Fruit fly (Drosophila melanogaster) whole organism, embryonic: ENCODE results near the gene RpS28a.
A peak's percentile ranks its signal among the peaks of the same experiment; 100 is the strongest.

Experiments
- ATbp ChIP-seq: fragments of 200-800 bp; sonication (Bioruptor generic); optimal IDR thresholded peaks from 2 replicates; lab custom pipeline; 2017; ENCODE audit warnings: missing biosample characterization, mild to moderate bottlenecking, missing genetic modification characterization, missing genetic modification reagents
- Awh ChIP-seq: fragments of 200-800 bp; sonication (Bioruptor generic); IDR thresholded peaks from 2 replicates; pipeline ENCODE4, ENCODE4 v1.3.6; 2022; ENCODE audit warnings: missing biosample characterization, missing genetic modification characterization
- Bgb ChIP-seq: fragments of 200-800 bp; sonication (Bioruptor generic); IDR thresholded peaks from 2 replicates; pipeline ENCODE4 v1.3.6; 2022; ENCODE audit warnings: missing biosample characterization, missing genetic modification characterization; ENCODE audit not compliant: partially characterized antibody
- BtbVII ChIP-seq: fragments of 200-800 bp; sonication (Bioruptor generic); optimal IDR thresholded peaks from 3 replicates; lab custom pipeline; 2017; ENCODE audit warnings: missing biosample characterization, mild to moderate bottlenecking, missing genetic modification characterization
- CG10366 ChIP-seq: fragments of 200-800 bp; sonication (Bioruptor generic); IDR thresholded peaks from 2 replicates; pipeline ENCODE4 v1.3.6; 2022; ENCODE audit warnings: missing biosample characterization, missing genetic modification characterization
- CG11723 ChIP-seq: fragments of 200-800 bp; sonication (Bioruptor generic); optimal IDR thresholded peaks from 2 replicates; lab custom pipeline; 2017; ENCODE audit warnings: missing biosample characterization, mild to moderate bottlenecking, missing genetic modification characterization
- CG12071 ChIP-seq: fragments of 200-800 bp; sonication (Bioruptor generic); optimal IDR thresholded peaks from 3 replicates; lab custom pipeline; 2018; ENCODE audit warnings: missing biosample characterization, mild to moderate bottlenecking, missing genetic modification characterization
- CG13775 ChIP-seq: fragments of 200-800 bp; sonication (Bioruptor generic); optimal IDR thresholded peaks from 3 replicates; lab custom pipeline; 2017; ENCODE audit warnings: missing biosample characterization, mild to moderate bottlenecking, missing genetic modification characterization
- CG14014 ChIP-seq: fragments of 200-800 bp; sonication (Bioruptor generic); IDR thresholded peaks from 2 replicates; pipeline ENCODE4 v1.3.6; 2022; ENCODE audit warnings: missing biosample characterization, missing genetic modification characterization
- CG15011 ChIP-seq: fragments of 200-800 bp; sonication (Bioruptor generic); optimal IDR thresholded peaks from 3 replicates; lab custom pipeline; 2018; ENCODE audit warnings: missing biosample characterization, mild to moderate bottlenecking, missing genetic modification characterization
- CG15479 ChIP-seq: fragments of 200-800 bp; sonication (Bioruptor generic); optimal IDR thresholded peaks from 3 replicates; lab custom pipeline; 2019; ENCODE audit warnings: missing biosample characterization, mild to moderate bottlenecking, missing genetic modification characterization, moderate library complexity
- CG1647 ChIP-seq: fragments of 200-800 bp; sonication (Bioruptor generic); optimal IDR thresholded peaks from 3 replicates; lab custom pipeline; 2016; ENCODE audit warnings: missing biosample characterization, missing genetic modification characterization
- CG1832 ChIP-seq: fragments of 200-800 bp; sonication (Bioruptor generic); optimal IDR thresholded peaks from 2 replicates; lab custom pipeline; 2017; ENCODE audit warnings: missing biosample characterization, mild to moderate bottlenecking, missing genetic modification characterization, inconsistent platforms
- CG3726 ChIP-seq: fragments of 200-800 bp; sonication (Bioruptor generic); IDR thresholded peaks from 3 replicates; pipeline ENCODE4, ENCODE4 v1.3.6; 2022; ENCODE audit warnings: missing biosample characterization, missing genetic modification characterization
- CG4854 ChIP-seq: fragments of 200-800 bp; sonication (Bioruptor generic); optimal IDR thresholded peaks from 2 replicates; lab custom pipeline; 2016; ENCODE audit warnings: missing biosample characterization, missing genetic modification characterization, inconsistent platforms
- CG5180 ChIP-seq: fragments of 200-800 bp; sonication (Bioruptor generic); optimal IDR thresholded peaks from 3 replicates; lab custom pipeline; 2017; ENCODE audit warnings: missing biosample characterization, missing genetic modification characterization, mild to moderate bottlenecking, moderate library complexity, missing genetic modification reagents
- CG6765 ChIP-seq: fragments of 200-800 bp; sonication (Bioruptor generic); optimal IDR thresholded peaks from 3 replicates; lab custom pipeline; 2017; ENCODE audit warnings: missing biosample characterization, mild to moderate bottlenecking, missing genetic modification characterization
- CG6813 ChIP-seq: fragments of 200-800 bp; sonication (Bioruptor generic); optimal IDR thresholded peaks from 2 replicates; lab custom pipeline; 2017; ENCODE audit warnings: missing biosample characterization, missing genetic modification characterization, mild to moderate bottlenecking, moderate library complexity, missing genetic modification reagents
- CG6854 ChIP-seq: fragments of 200-800 bp; sonication (Bioruptor generic); optimal IDR thresholded peaks from 3 replicates; lab custom pipeline; 2017; ENCODE audit warnings: missing biosample characterization, mild to moderate bottlenecking, missing genetic modification characterization
- CG7928 ChIP-seq: fragments of 200-800 bp; sonication (Bioruptor generic); optimal IDR thresholded peaks from 2 replicates; lab custom pipeline; 2017; ENCODE audit warnings: missing biosample characterization, mild to moderate bottlenecking, missing genetic modification characterization
- CG8281 ChIP-seq: fragments of 200-800 bp; sonication (Bioruptor generic); optimal IDR thresholded peaks from 2 replicates; lab custom pipeline; 2018; ENCODE audit warnings: missing biosample characterization, mild to moderate bottlenecking, missing genetic modification characterization, moderate library complexity
- CG8944 ChIP-seq: fragments of 200-800 bp; sonication (Bioruptor generic); optimal IDR thresholded peaks from 3 replicates; lab custom pipeline; 2016; ENCODE audit warnings: missing biosample characterization, missing genetic modification characterization
- Dip3 ChIP-seq: fragments of 200-800 bp; sonication (Bioruptor generic); optimal IDR thresholded peaks from 3 replicates; lab custom pipeline; 2016; ENCODE audit warnings: missing biosample characterization, missing genetic modification characterization
- Elba2 ChIP-seq: fragments of 200-800 bp; sonication (Bioruptor generic); optimal IDR thresholded peaks from 3 replicates; lab custom pipeline; 2016; ENCODE audit warnings: missing biosample characterization, missing genetic modification characterization
- HLHmδ ChIP-seq: fragments of 200-800 bp; sonication (Bioruptor generic); optimal IDR thresholded peaks from 2 replicates; lab custom pipeline; 2018; ENCODE audit warnings: missing biosample characterization, mild to moderate bottlenecking, missing genetic modification characterization, moderate library complexity
- Hsf ChIP-seq: fragments of 200-800 bp; sonication (Bioruptor generic); optimal IDR thresholded peaks from 3 replicates; lab custom pipeline; 2016; ENCODE audit warnings: missing biosample characterization, missing genetic modification characterization
- MESR4 ChIP-seq: fragments of 200-800 bp; sonication (Bioruptor generic); optimal IDR thresholded peaks from 2 replicates; lab custom pipeline; 2018; ENCODE audit warnings: missing biosample characterization, mild to moderate bottlenecking, missing genetic modification characterization, moderate library complexity
- NC2α ChIP-seq: fragments of 200-800 bp; sonication (Bioruptor generic); optimal IDR thresholded peaks from 2 replicates; lab custom pipeline; 2016; ENCODE audit warnings: missing biosample characterization, missing genetic modification characterization
- NFAT ChIP-seq: fragments of 200-800 bp; sonication (Bioruptor generic); IDR thresholded peaks from 2 replicates; pipeline ENCODE4 v1.3.6; 2022; ENCODE audit warnings: missing biosample characterization, missing genetic modification characterization
- Side ChIP-seq: fragments of 200-800 bp; sonication (Bioruptor generic); optimal IDR thresholded peaks from 2 replicates; lab custom pipeline; 2016; ENCODE audit warnings: missing biosample characterization, missing genetic modification characterization
- Taf1 ChIP-seq: fragments of 200-800 bp; sonication (Bioruptor generic); IDR thresholded peaks from 2 replicates; pipeline ENCODE4 v1.3.6; 2022; ENCODE audit warnings: missing biosample characterization, missing genetic modification characterization
- Vsx1 ChIP-seq: fragments of 200-800 bp; sonication (Bioruptor generic); optimal IDR thresholded peaks from 2 replicates; lab custom pipeline; 2017; ENCODE audit warnings: missing biosample characterization, mild to moderate bottlenecking, missing genetic modification characterization, missing genetic modification reagents
- Xbp1 ChIP-seq: fragments of 200-800 bp; sonication (Bioruptor generic); optimal IDR thresholded peaks from 3 replicates; lab custom pipeline; 2016; ENCODE audit warnings: missing biosample characterization, mild to moderate bottlenecking, missing genetic modification characterization
- amos ChIP-seq: fragments of 200-800 bp; sonication (Bioruptor generic); IDR thresholded peaks from 2 replicates; pipeline ENCODE4 v1.3.6; 2022; ENCODE audit warnings: missing biosample characterization, missing genetic modification characterization; ENCODE audit not compliant: partially characterized antibody
- az2 ChIP-seq: fragments of 200-800 bp; sonication (Bioruptor generic); optimal IDR thresholded peaks from 3 replicates; lab custom pipeline; 2016; ENCODE audit warnings: missing biosample characterization, missing genetic modification characterization
- bigmax ChIP-seq: fragments of 200-800 bp; sonication (Bioruptor generic); optimal IDR thresholded peaks from 2 replicates; lab custom pipeline; 2018; ENCODE audit warnings: missing biosample characterization, mild to moderate bottlenecking, missing genetic modification characterization
- crc ChIP-seq: fragments of 200-800 bp; sonication (Bioruptor generic); optimal IDR thresholded peaks from 2 replicates; lab custom pipeline; 2016; ENCODE audit warnings: missing biosample characterization, missing genetic modification characterization
- ems ChIP-seq: fragments of 200-800 bp; sonication (Bioruptor generic); optimal IDR thresholded peaks from 3 replicates; lab custom pipeline; 2016; ENCODE audit warnings: missing biosample characterization, missing genetic modification characterization
- gro ChIP-seq: fragments of 200-800 bp; sonication (Bioruptor generic); optimal IDR thresholded peaks from 2 replicates; lab custom pipeline; 2016; ENCODE audit warnings: missing biosample characterization, missing genetic modification characterization
- hth ChIP-seq: fragments of >200 bp; optimal IDR thresholded peaks from 2 replicates; lab custom pipeline; 2017; ENCODE audit warnings: inconsistent platforms
- ind ChIP-seq: fragments of 200-800 bp; sonication (Bioruptor generic); optimal IDR thresholded peaks from 3 replicates; lab custom pipeline; 2016; ENCODE audit warnings: missing biosample characterization, missing genetic modification characterization
- lilli ChIP-seq: fragments of 200-800 bp; sonication (Bioruptor generic); optimal IDR thresholded peaks from 3 replicates; lab custom pipeline; 2016; ENCODE audit warnings: missing biosample characterization, missing genetic modification characterization
- lola ChIP-seq, 3 experiments: fragments of >200 bp in 2 of 3; fragments of 200-800 bp in 1 of 3; sonication (Bioruptor generic) in 1 of 3; optimal IDR thresholded peaks; 2 replicates each; lab custom pipeline; 2017 to 2019; ENCODE audit warnings: missing biosample characterization in 3 of 3, missing genetic modification characterization in 3 of 3, mild to moderate bottlenecking in 1 of 3, moderate library complexity in 1 of 3
- mirr ChIP-seq: fragments of 200-800 bp; sonication (Bioruptor generic); optimal IDR thresholded peaks from 3 replicates; lab custom pipeline; 2018; ENCODE audit warnings: missing biosample characterization, mild to moderate bottlenecking, missing genetic modification characterization
- peb ChIP-seq: fragments of 200-800 bp; sonication (Bioruptor generic); IDR thresholded peaks from 2 replicates; pipeline ENCODE4 v1.3.6; 2022; ENCODE audit warnings: missing biosample characterization, missing genetic modification characterization
- seq ChIP-seq: fragments of 200-800 bp; sonication (Bioruptor generic); IDR thresholded peaks from 2 replicates; pipeline ENCODE4 v1.3.6; 2022; ENCODE audit warnings: missing biosample characterization, missing genetic modification characterization
- tna ChIP-seq: fragments of 200-800 bp; sonication (Bioruptor generic); IDR thresholded peaks from 2 replicates; pipeline ENCODE4 v1.3.6; 2022; ENCODE audit warnings: missing biosample characterization, missing genetic modification characterization; ENCODE audit not compliant: partially characterized antibody
- twi ChIP-seq: fragments of 200-800 bp; optimal IDR thresholded peaks from 2 replicates; lab custom pipeline; 2019; ENCODE audit warnings: missing biosample characterization, mild to moderate bottlenecking, missing genetic modification characterization, moderate library complexity
- wdn ChIP-seq: fragments of 200-800 bp; sonication (Bioruptor generic); IDR thresholded peaks from 2 replicates; pipeline ENCODE4 v1.3.6; 2022; ENCODE audit warnings: missing biosample characterization, missing genetic modification characterization
- zfh2 ChIP-seq: fragments of 200-800 bp; sonication (Bioruptor generic); optimal IDR thresholded peaks from 2 replicates; lab custom pipeline; 2016; ENCODE audit warnings: missing biosample characterization, missing genetic modification characterization

RpS28a gene

DNA sequence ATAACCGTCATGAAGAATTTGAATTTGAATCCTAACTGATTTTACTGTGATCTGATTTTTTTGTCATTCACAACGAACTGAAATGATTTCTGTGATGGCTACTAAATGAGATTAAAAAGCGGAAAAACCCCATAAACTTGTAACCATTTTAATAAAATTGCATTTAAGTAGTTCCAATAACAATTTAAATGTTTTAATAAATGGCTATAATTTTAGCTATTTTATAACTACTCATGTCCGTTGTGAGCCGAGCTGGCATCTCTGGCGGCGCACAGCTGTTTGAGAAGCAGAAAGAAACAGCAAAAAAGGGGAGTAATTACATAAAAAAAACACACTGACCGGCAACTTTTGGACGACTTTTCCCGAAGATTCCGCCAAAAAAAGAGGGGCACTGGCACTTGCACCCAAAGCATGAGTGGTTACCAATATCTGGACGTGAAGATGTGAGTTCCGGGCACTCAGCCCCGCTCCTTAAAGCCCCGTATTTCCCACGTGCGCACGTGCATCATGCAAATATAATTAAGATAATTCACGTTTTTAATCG is 34.2 kb upstream of the RpS28a start, which contains the start of the genes CG7950 and Rpp14a (continued):
- TF ChIP-seq CG15479 (GFP tag; lab: Kevin White, UChicago) (no peak), mirr (peak; percentile 19), az2 (peak; percentile 85), Side (GFP tag; lab: Kevin White, UChicago) (peak; percentile 35), CG3726 (GFP tag; lab: Robert Waterston, UW) (0 out of 3 replicates have a peak, but pooled peaks have one; percentile 12), CG8944 (GFP tag; lab: Kevin White, UChicago) (peak; percentile 62), amos (GFP tag; lab: Robert Waterston, UW) (no peak), CG14014 (GFP tag; lab: Robert Waterston, UW) (peak; percentile 80), Dip3 (GFP tag; lab: Kevin White, UChicago) (peak; percentile 84), CG6813 (GFP tag; lab: Kevin White, UChicago) (peak; percentile 21), bigmax (GFP tag; lab: Kevin White, UChicago) (no peak), NC2α (no peak), gro (GFP tag; lab: Kevin White, UChicago) (peak; percentile 82), Elba2 (peak; percentile 8), ems (GFP tag; lab: Kevin White, UChicago) (peak; percentile 85), lola (GFP tag; optimal IDR thresholded peaks at IDR 0.05; lab: Kevin White, UChicago) (peak in 1 of 3 experiments; percentile 67), Hsf (peak; percentile 83), CG13775 (GFP tag; lab: Kevin White, UChicago) (peak; percentile 75), peb (GFP tag; lab: Robert Waterston, UW) (no peak), wdn (GFP tag; lab: Robert Waterston, UW) (peak; percentile 66), CG1647 (GFP tag; lab: Kevin White, UChicago) (no peak), CG11723 (peak; percentile 46), Taf1 (peak; percentile 73), Xbp1 (GFP tag; lab: Kevin White, UChicago) (peak; percentile 88), CG10366 (GFP tag; lab: Robert Waterston, UW) (peak; percentile 84), MESR4 (GFP tag; lab: Kevin White, UChicago) (peak; percentile 63), zfh2 (GFP tag; lab: Kevin White, UChicago) (peak; percentile 89), Vsx1 (GFP tag; lab: Kevin White, UChicago) (no peak), CG1832 (GFP tag; lab: Kevin White, UChicago) (no peak), ind (GFP tag; lab: Kevin White, UChicago) (peak; percentile 70), NFAT (peak; percentile 59), CG6765 (GFP tag; lab: Kevin White, UChicago) (no peak), ATbp (GFP tag; lab: Kevin White, UChicago) (peak; percentile 35), CG8281 (tag; lab: Kevin White, UChicago) (no peak), CG6854 (no peak), tna (GFP tag; lab: Robert Waterston, UW) (no peak), crc (GFP tag; lab: Kevin White, UChicago) (peak; percentile 38), hth (no peak), seq (GFP tag; lab: Robert Waterston, UW) (peak; percentile 81), CG4854 (peak; percentile 63), HLHmδ (GFP tag; lab: Kevin White, UChicago) (no peak), Bgb (no peak), BtbVII (GFP tag; lab: Kevin White, UChicago) (peak; percentile 39), Awh (GFP tag; lab: Robert Waterston, UW) (peak; percentile 37; the same call in 1 of the 2 replicates), lilli (GFP tag; lab: Kevin White, UChicago) (peak; percentile 92), CG7928 (no peak), CG5180 (GFP tag; lab: Kevin White, UChicago) (no peak), CG12071 (peak; percentile 19), twi (peak; percentile 44), CG15011 (GFP tag; lab: Kevin White, UChicago) (no peak)
